Fruit fly (Drosophila melanogaster) whole organism, embryonic: ENCODE measurements around the gene Pcmt.
A peak's percentile ranks its signal among the peaks of the same experiment; 100 is the strongest.

Source experiments
- Aef1 ChIP-seq: fragments of 200-800 bp; sonication (Bioruptor generic); IDR thresholded peaks from 3 replicates; pipeline ENCODE4 v1.3.6; 2022; ENCODE audit warnings: missing biosample characterization, missing genetic modification characterization
- CG10654 ChIP-seq: fragments of 200-800 bp; sonication (Bioruptor generic); optimal IDR thresholded peaks from 2 replicates; lab custom pipeline; 2016; ENCODE audit warnings: missing biosample characterization, missing genetic modification characterization
- CG10959 ChIP-seq: fragments of 200-800 bp; sonication (Bioruptor generic); IDR thresholded peaks from 2 replicates; pipeline ENCODE4 v1.3.6; 2022; ENCODE audit warnings: missing biosample characterization, missing genetic modification characterization
- CG11247 ChIP-seq: fragments of 200-800 bp; sonication (Bioruptor generic); IDR thresholded peaks from 2 replicates; pipeline ENCODE4 v1.3.6; 2022; ENCODE audit warnings: missing biosample characterization, missing genetic modification characterization
- CG13624 ChIP-seq: fragments of 200-800 bp; sonication (Bioruptor generic); optimal IDR thresholded peaks from 2 replicates; lab custom pipeline; 2016; ENCODE audit warnings: missing biosample characterization, missing genetic modification characterization
- CG14050 ChIP-seq: fragments of 200-800 bp; sonication (Bioruptor generic); IDR thresholded peaks from 3 replicates; pipeline ENCODE4 v1.3.6; 2022; ENCODE audit warnings: missing biosample characterization, missing genetic modification characterization
- CG15479 ChIP-seq: fragments of 200-800 bp; sonication (Bioruptor generic); optimal IDR thresholded peaks from 3 replicates; lab custom pipeline; 2019; ENCODE audit warnings: missing biosample characterization, mild to moderate bottlenecking, missing genetic modification characterization, moderate library complexity
- CG1647 ChIP-seq: fragments of 200-800 bp; sonication (Bioruptor generic); optimal IDR thresholded peaks from 3 replicates; lab custom pipeline; 2016; ENCODE audit warnings: missing biosample characterization, missing genetic modification characterization
- CG17328 ChIP-seq: fragments of 200-800 bp; sonication (Bioruptor generic); IDR thresholded peaks from 2 replicates; pipeline ENCODE4 v1.3.6; 2022; ENCODE audit warnings: missing biosample characterization, missing genetic modification characterization
- CG17361 ChIP-seq: fragments of 200-800 bp; sonication (Bioruptor generic); IDR thresholded peaks from 3 replicates; pipeline ENCODE4 v1.3.6; 2022; ENCODE audit warnings: missing biosample characterization, missing genetic modification characterization
- CG18262 ChIP-seq: fragments of 200-800 bp; optimal IDR thresholded peaks from 3 replicates; lab custom pipeline; 2019; ENCODE audit warnings: missing biosample characterization, mild to moderate bottlenecking, missing genetic modification characterization, moderate library complexity
- CG18599 ChIP-seq: fragments of 200-800 bp; sonication (Bioruptor generic); optimal IDR thresholded peaks from 3 replicates; lab custom pipeline; 2017; ENCODE audit warnings: missing biosample characterization, missing genetic modification characterization, mild to moderate bottlenecking, moderate library complexity, missing genetic modification reagents
- CG2116 ChIP-seq: fragments of 200-800 bp; sonication (Bioruptor generic); optimal IDR thresholded peaks from 3 replicates; lab custom pipeline; 2018; ENCODE audit warnings: missing biosample characterization, mild to moderate bottlenecking, missing genetic modification characterization
- CG33213 ChIP-seq: fragments of 200-800 bp; sonication (Bioruptor generic); optimal IDR thresholded peaks from 3 replicates; lab custom pipeline; 2016; ENCODE audit warnings: missing biosample characterization, missing genetic modification characterization
- CG3726 ChIP-seq: fragments of 200-800 bp; sonication (Bioruptor generic); IDR thresholded peaks from 3 replicates; pipeline ENCODE4, ENCODE4 v1.3.6; 2022; ENCODE audit warnings: missing biosample characterization, missing genetic modification characterization
- CG4820 ChIP-seq: fragments of 200-800 bp; sonication (Bioruptor generic); optimal IDR thresholded peaks from 3 replicates; lab custom pipeline; 2016; ENCODE audit warnings: missing biosample characterization, missing genetic modification characterization
- CG6175 ChIP-seq: fragments of 200-800 bp; sonication (Bioruptor generic); IDR thresholded peaks from 3 replicates; pipeline ENCODE4 v1.3.6; 2022; ENCODE audit warnings: missing biosample characterization, missing genetic modification characterization
- CG6765 ChIP-seq: fragments of 200-800 bp; sonication (Bioruptor generic); optimal IDR thresholded peaks from 3 replicates; lab custom pipeline; 2017; ENCODE audit warnings: missing biosample characterization, mild to moderate bottlenecking, missing genetic modification characterization
- CG9437 ChIP-seq: fragments of 200-800 bp; sonication (Bioruptor generic); optimal IDR thresholded peaks from 2 replicates; lab custom pipeline; 2018; ENCODE audit warnings: missing biosample characterization, mild to moderate bottlenecking, missing genetic modification characterization
- CG9817 ChIP-seq: fragments of 200-800 bp; sonication (Bioruptor generic); optimal IDR thresholded peaks from 2 replicates; lab custom pipeline; 2018; ENCODE audit warnings: missing biosample characterization, mild to moderate bottlenecking, missing genetic modification characterization, moderate library complexity
- Chrac-16 ChIP-seq: fragments of 200-800 bp; sonication (Bioruptor generic); optimal IDR thresholded peaks from 3 replicates; lab custom pipeline; 2016; ENCODE audit warnings: missing biosample characterization, missing genetic modification characterization
- CkIIα-i1 ChIP-seq: fragments of 200-800 bp; sonication (Bioruptor generic); IDR thresholded peaks from 2 replicates; pipeline ENCODE4 v1.3.6; 2022; ENCODE audit warnings: missing biosample characterization, missing genetic modification characterization
- D19A ChIP-seq: fragments of 200-800 bp; optimal IDR thresholded peaks from 3 replicates; lab custom pipeline; 2019; ENCODE audit warnings: missing biosample characterization, mild to moderate bottlenecking, missing genetic modification characterization, moderate library complexity
- Dip3 ChIP-seq: fragments of 200-800 bp; sonication (Bioruptor generic); optimal IDR thresholded peaks from 3 replicates; lab custom pipeline; 2016; ENCODE audit warnings: missing biosample characterization, missing genetic modification characterization
- Doc3 ChIP-seq: fragments of 200-800 bp; sonication (Bioruptor generic); IDR thresholded peaks from 3 replicates; pipeline ENCODE4 v1.3.6; 2022; ENCODE audit warnings: missing biosample characterization, missing genetic modification characterization; ENCODE audit not compliant: partially characterized antibody
- Ets65A ChIP-seq: fragments of 200-800 bp; sonication (Bioruptor generic); peaks from one replicate; lab custom pipeline; 2016; ENCODE audit warnings: missing biosample characterization, missing genetic modification characterization
- Hr39 ChIP-seq: fragments of >200 bp; optimal IDR thresholded peaks from 2 replicates; lab custom pipeline; 2017
- Hr78 ChIP-seq, 2 experiments: fragments of 200-800 bp in 1 of 2; fragments of >200 bp in 1 of 2; sonication (Bioruptor generic) in 1 of 2; optimal IDR thresholded peaks; 2 replicates each; lab custom pipeline; 2017 to 2019; ENCODE audit warnings: missing biosample characterization in 2 of 2, missing genetic modification characterization in 2 of 2, mild to moderate bottlenecking in 1 of 2, moderate library complexity in 1 of 2
- Kr ChIP-seq: fragments of 200-800 bp; sonication (Bioruptor generic); optimal IDR thresholded peaks from 2 replicates; lab custom pipeline; 2017; ENCODE audit warnings: missing biosample characterization, mild to moderate bottlenecking, missing genetic modification characterization
- Lhr ChIP-seq: fragments of 200-800 bp; sonication (Bioruptor generic); optimal IDR thresholded peaks from 3 replicates; lab custom pipeline; 2017; ENCODE audit warnings: mild to moderate bottlenecking, missing biosample characterization, missing genetic modification reagents, missing genetic modification characterization
- MTF-1 ChIP-seq: fragments of 200-800 bp; sonication (Bioruptor generic); optimal IDR thresholded peaks from 2 replicates; lab custom pipeline; 2018; ENCODE audit warnings: missing biosample characterization, mild to moderate bottlenecking, missing genetic modification characterization, borderline replicate concordance
- Mad ChIP-seq: fragments of 200-800 bp; sonication (Bioruptor generic); optimal IDR thresholded peaks from 2 replicates; lab custom pipeline; 2016; ENCODE audit warnings: missing biosample characterization, missing genetic modification characterization
- Med ChIP-seq: fragments of 200-800 bp; sonication (Bioruptor generic); peaks from one replicate; lab custom pipeline; 2016; ENCODE audit warnings: missing biosample characterization, missing genetic modification characterization, mild to moderate bottlenecking, inconsistent platforms, moderate library complexity
- NC2β ChIP-seq: fragments of 200-800 bp; sonication (Bioruptor generic); optimal IDR thresholded peaks from 2 replicates; lab custom pipeline; 2016; ENCODE audit warnings: missing biosample characterization, missing genetic modification characterization
- Poxn ChIP-seq: fragments of 200-800 bp; sonication (Bioruptor generic); IDR thresholded peaks from 2 replicates; pipeline ENCODE4 v1.3.6; 2022; ENCODE audit warnings: missing biosample characterization, missing genetic modification characterization
- Six4 ChIP-seq: fragments of 200-800 bp; sonication (Bioruptor generic); optimal IDR thresholded peaks from 2 replicates; lab custom pipeline; 2016; ENCODE audit warnings: missing biosample characterization, missing genetic modification characterization
- Stat92E ChIP-seq, 3 experiments: fragments of >200 bp in 2 of 3; fragments of 200-800 bp in 1 of 3; sonication (Bioruptor generic) in 1 of 3; optimal IDR thresholded peaks; 2 replicates each; lab custom pipeline; 2017 to 2019; ENCODE audit warnings: missing biosample characterization in 3 of 3, missing genetic modification characterization in 3 of 3, mild to moderate bottlenecking in 1 of 3, moderate library complexity in 1 of 3
- ara ChIP-seq: fragments of 200-800 bp; sonication (Bioruptor generic); IDR thresholded peaks from 2 replicates; pipeline ENCODE4 v1.3.6; 2022; ENCODE audit warnings: missing biosample characterization, missing genetic modification characterization
- bab2 ChIP-seq: fragments of 200-800 bp; sonication (Bioruptor generic); optimal IDR thresholded peaks from 2 replicates; lab custom pipeline; 2016; ENCODE audit warnings: missing biosample characterization, missing genetic modification characterization
- cg ChIP-seq: fragments of 200-800 bp; sonication (Bioruptor generic); optimal IDR thresholded peaks from 3 replicates; lab custom pipeline; 2019; ENCODE audit warnings: missing biosample characterization, mild to moderate bottlenecking, missing genetic modification characterization, moderate library complexity
- ci ChIP-seq: fragments of 200-800 bp; sonication (Bioruptor generic); IDR thresholded peaks from 3 replicates; pipeline ENCODE4 v1.3.6; 2022; ENCODE audit warnings: missing biosample characterization, missing genetic modification characterization
- crc ChIP-seq: fragments of 200-800 bp; sonication (Bioruptor generic); optimal IDR thresholded peaks from 2 replicates; lab custom pipeline; 2016; ENCODE audit warnings: missing biosample characterization, missing genetic modification characterization
- hbn ChIP-seq: fragments of 200-800 bp; sonication (Bioruptor generic); IDR thresholded peaks from 2 replicates; pipeline ENCODE4 v1.3.6; 2022; ENCODE audit warnings: missing biosample characterization, missing genetic modification characterization; ENCODE audit not compliant: partially characterized antibody
- nerfin-1 ChIP-seq: fragments of 200-800 bp; sonication (Bioruptor generic); optimal IDR thresholded peaks from 3 replicates; lab custom pipeline; 2019; ENCODE audit warnings: missing biosample characterization, mild to moderate bottlenecking, missing genetic modification characterization, moderate library complexity
- otp ChIP-seq: fragments of 200-800 bp; sonication (Bioruptor generic); IDR thresholded peaks from 3 replicates; pipeline ENCODE4, ENCODE4 v1.3.6; 2022; ENCODE audit warnings: missing biosample characterization, missing genetic modification characterization
- pfk ChIP-seq: fragments of 200-800 bp; sonication (Bioruptor generic); optimal IDR thresholded peaks from 2 replicates; lab custom pipeline; 2018; ENCODE audit warnings: missing biosample characterization, mild to moderate bottlenecking, missing genetic modification characterization, moderate library complexity
- sisA ChIP-seq: fragments of 200-800 bp; sonication (Bioruptor generic); IDR thresholded peaks from 2 replicates; pipeline ENCODE4 v1.3.6; 2022; ENCODE audit warnings: missing biosample characterization, missing genetic modification characterization
- slbo ChIP-seq: fragments of 200-800 bp; sonication (Bioruptor generic); IDR thresholded peaks from 2 replicates; pipeline ENCODE4 v1.3.6; 2022; ENCODE audit warnings: missing biosample characterization, missing genetic modification characterization
- sug ChIP-seq: fragments of 200-800 bp; optimal IDR thresholded peaks from 2 replicates; lab custom pipeline; 2019; ENCODE audit warnings: missing biosample characterization, mild to moderate bottlenecking, missing genetic modification characterization, moderate library complexity
- toy ChIP-seq: fragments of 200-800 bp; sonication (Bioruptor generic); IDR thresholded peaks from 2 replicates; pipeline ENCODE4 v1.3.6; 2022; ENCODE audit warnings: missing biosample characterization, missing genetic modification characterization
- zen2 ChIP-seq: fragments of 200-800 bp; sonication (Bioruptor generic); IDR thresholded peaks from 3 replicates; pipeline ENCODE4 v1.3.6; 2022; ENCODE audit warnings: missing biosample characterization, missing genetic modification characterization; ENCODE audit not compliant: partially characterized antibody

Gene Pcmt

DNA sequence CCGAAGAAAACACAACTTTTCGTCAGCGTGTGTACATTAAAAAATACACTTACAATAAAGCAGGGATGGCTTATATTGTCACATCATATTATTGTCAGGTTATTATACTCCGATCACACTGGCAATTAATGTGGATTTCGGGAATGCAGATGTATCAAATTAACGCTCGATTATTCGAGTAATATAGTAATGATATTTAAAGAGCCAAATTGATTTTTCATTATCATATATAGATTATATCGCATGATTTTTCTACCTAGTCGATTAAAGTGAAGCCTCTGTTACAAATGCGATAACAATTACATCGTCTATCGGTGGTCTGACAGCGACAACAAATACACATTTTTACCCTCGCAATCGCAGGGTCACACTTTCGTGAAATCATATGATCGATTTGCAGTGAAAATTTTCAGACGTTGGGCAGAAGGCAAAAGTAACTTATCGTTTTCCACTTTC lies 37.3 kb upstream of the Pcmt start, which contains the start of the genes noi and Vha26 (continued):
- TF ChIP-seq Lhr (GFP tag; lab: Kevin White, UChicago) (peak; percentile 56), Aef1 (GFP tag; lab: Robert Waterston, UW) (0 out of 3 replicates have a peak, but pooled peaks have one; percentile 25), ara (GFP tag; lab: Robert Waterston, UW) (no peak), otp (GFP tag; lab: Robert Waterston, UW) (no peak), slbo (GFP tag; lab: Robert Waterston, UW) (peak; percentile 47), CG14050 (no peak), pfk (peak; percentile 39), D19A (tag; lab: Kevin White, UChicago) (peak; percentile 95), Ets65A (GFP tag; lab: Kevin White, UChicago) (peak; percentile 93), cg (GFP tag; lab: Kevin White, UChicago) (peak; percentile 56), zen2 (GFP tag; lab: Robert Waterston, UW) (no peak), CG17361 (GFP tag; lab: Robert Waterston, UW) (peak; percentile 74; the same call in 2 of the 3 replicates), Poxn (no peak), sug (tag; lab: Kevin White, UChicago) (peak; percentile 63), Stat92E (GFP tag; optimal IDR thresholded peaks at IDR 0.05; lab: Kevin White, UChicago) (peak in 1 of 3 experiments; percentile 50), Hr78 (GFP tag; optimal IDR thresholded peaks at IDR 0.05; lab: Kevin White, UChicago) (peak in 1 of 2 experiments; percentile 54), ci (GFP tag; lab: Robert Waterston, UW) (peak; percentile 23; the same call in 1 of the 3 replicates), NC2β (GFP tag; lab: Kevin White, UChicago) (no peak), MTF-1 (GFP tag; lab: Kevin White, UChicago) (no peak), nerfin-1 (tag; lab: Kevin White, UChicago) (peak; percentile 15), CG9817 (tag; lab: Kevin White, UChicago) (no peak), Dip3 (GFP tag; lab: Kevin White, UChicago) (peak; percentile 29), Doc3 (GFP tag; lab: Robert Waterston, UW) (peak; percentile 46; the same call in 2 of the 3 replicates), CG6765 (GFP tag; lab: Kevin White, UChicago) (no peak), CG6175 (GFP tag; lab: Robert Waterston, UW) (no peak), Chrac-16 (GFP tag; lab: Kevin White, UChicago) (no peak), CG4820 (no peak), CG2116 (peak; percentile 76), Six4 (GFP tag; lab: Kevin White, UChicago) (no peak), CG33213 (GFP tag; lab: Kevin White, UChicago) (no peak), CG18599 (GFP tag; lab: Kevin White, UChicago) (no peak), CkIIα-i1 (no peak), CG9437 (no peak), CG13624 (peak; percentile 33), CG10654 (GFP tag; lab: Kevin White, UChicago) (peak; percentile 33), Kr (GFP tag; lab: Kevin White, UChicago) (no peak), Med (GFP tag; lab: Kevin White, UChicago) (peak; percentile 91), crc (GFP tag; lab: Kevin White, UChicago) (no peak), bab2 (GFP tag; lab: Kevin White, UChicago) (peak; percentile 10), CG11247 (GFP tag; lab: Robert Waterston, UW) (no peak), hbn (GFP tag; lab: Robert Waterston, UW) (0 out of 2 replicates have a peak, but pooled peaks have one; percentile 27), Hr39 (lab: Kevin White, UChicago) (no peak), CG18262 (tag; lab: Kevin White, UChicago) (peak; percentile 37), Mad (GFP tag; lab: Kevin White, UChicago) (peak; percentile 13), CG17328 (GFP tag; lab: Robert Waterston, UW) (no peak), sisA (GFP tag; lab: Robert Waterston, UW) (peak; percentile 31; the same call in 1 of the 2 replicates), CG10959 (no peak), CG1647 (no peak), CG3726 (no peak), toy (GFP tag; lab: Robert Waterston, UW) (no peak), CG15479 (GFP tag; lab: Kevin White, UChicago) (no peak)
